Worm (Caenorhabditis elegans) whole organism, L4 larva: ENCODE results near the gene ceh-41.

Experiments
- F37D6.2 ChIP-seq: sonication (generic microtip); optimal IDR thresholded peaks from 2 replicates; lab custom pipeline; 2016; ENCODE audit warnings: mild to moderate bottlenecking, missing genetic modification characterization, missing compliant biosample characterization
- F44E2.7 ChIP-seq: fragments of 200-800 bp; sonication (Bioruptor generic); IDR thresholded peaks from 2 replicates; pipeline ENCODE4 v2.1.2; 2022; ENCODE audit warnings: missing genetic modification characterization, missing compliant biosample characterization
- T20F7.1 ChIP-seq: fragments of 200-800 bp; sonication (Bioruptor generic); optimal IDR thresholded peaks from 2 replicates; lab custom pipeline; 2018; ENCODE audit warnings: mild to moderate bottlenecking, missing genetic modification characterization, missing compliant biosample characterization
- Y105C5A.15 ChIP-seq: fragments of 200-800 bp; sonication (Bioruptor generic); IDR thresholded peaks from 2 replicates; pipeline ENCODE4 v1.3.6; 2022; ENCODE audit warnings: missing genetic modification characterization, missing compliant biosample characterization
- Y48G9A.11 ChIP-seq: fragments of 200-800 bp; sonication (Bioruptor generic); IDR thresholded peaks from 2 replicates; pipeline ENCODE4 v1.3.6; 2022; ENCODE audit warnings: missing genetic modification reagents, missing genetic modification characterization, missing compliant biosample characterization
- aha-1 ChIP-seq: fragments of 150-350 bp; peaks from one replicate; lab custom pipeline; 2014; ENCODE audit warnings: missing biosample characterization, missing genetic modification characterization
- ama-1 ChIP-seq: fragments of 150-350 bp; optimal IDR thresholded peaks from 2 replicates; lab custom pipeline; 2014; ENCODE audit warnings: inconsistent platforms, mixed read lengths
- arid-1 ChIP-seq: fragments of 200-800 bp; sonication (Bioruptor generic); conservative IDR thresholded peaks from 2 replicates; pipeline ENCODE4 v1.3.6; 2022; ENCODE audit warnings: missing genetic modification reagents, missing genetic modification characterization, missing compliant biosample characterization
- attf-4 ChIP-seq: sonication (generic microtip); optimal IDR thresholded peaks from 3 replicates; lab custom pipeline; 2017; ENCODE audit warnings: missing biosample characterization, missing genetic modification characterization
- ceh-32 ChIP-seq: sonication (generic microtip); optimal IDR thresholded peaks from 2 replicates; lab custom pipeline; 2016; ENCODE audit warnings: mild to moderate bottlenecking, missing genetic modification characterization, missing compliant biosample characterization; ENCODE audit not compliant: poor library complexity
- ceh-44 ChIP-seq: fragments of 200-800 bp; sonication (Bioruptor generic); IDR thresholded peaks from 2 replicates; pipeline ENCODE4 v1.3.6; 2022; ENCODE audit warnings: missing genetic modification reagents, missing genetic modification characterization, missing compliant biosample characterization
- ceh-62 ChIP-seq: sonication (generic microtip); optimal IDR thresholded peaks from 2 replicates; lab custom pipeline; 2017; ENCODE audit warnings: missing biosample characterization, missing genetic modification characterization
- cey-2 ChIP-seq: sonication (generic microtip); optimal IDR thresholded peaks from 3 replicates; lab custom pipeline; 2017; ENCODE audit warnings: missing genetic modification characterization, mild to moderate bottlenecking, missing compliant biosample characterization, antibody characterized with exemption, borderline replicate concordance; ENCODE audit not compliant: insufficient read depth
- ctbp-1 ChIP-seq: fragments of 200-800 bp; sonication (Bioruptor generic); IDR thresholded peaks from 2 replicates; pipeline ENCODE4 v1.3.6; 2022; ENCODE audit warnings: missing genetic modification reagents, missing genetic modification characterization, missing compliant biosample characterization
- daf-19 ChIP-seq: fragments of 200-800 bp; sonication (Bioruptor generic); conservative IDR thresholded peaks from 2 replicates; pipeline ENCODE4 v1.3.6; 2022; ENCODE audit warnings: missing genetic modification characterization, missing compliant biosample characterization
- dmd-6 ChIP-seq: fragments of 200-800 bp; sonication (Bioruptor generic); IDR thresholded peaks from 2 replicates; pipeline ENCODE4 v1.3.6; 2022; ENCODE audit warnings: missing genetic modification reagents, missing genetic modification characterization, missing compliant biosample characterization
- dmd-8 ChIP-seq: fragments of 200-800 bp; sonication (Bioruptor generic); IDR thresholded peaks from 2 replicates; pipeline ENCODE4 v1.3.6; 2022; ENCODE audit warnings: missing genetic modification characterization, missing compliant biosample characterization
- dmd-9 ChIP-seq: fragments of 200-800 bp; sonication (Bioruptor generic); IDR thresholded peaks from 2 replicates; pipeline ENCODE4 v1.3.6; 2022; ENCODE audit warnings: missing genetic modification reagents, missing genetic modification characterization, missing compliant biosample characterization
- dpl-1 ChIP-seq: fragments of 150-350 bp; optimal IDR thresholded peaks from 2 replicates; lab custom pipeline; 2014; ENCODE audit warnings: missing biosample characterization, missing genetic modification reagents, missing genetic modification characterization
- duxl-1 ChIP-seq: sonication (generic microtip); optimal IDR thresholded peaks from 2 replicates; lab custom pipeline; 2016; ENCODE audit warnings: mild to moderate bottlenecking, missing genetic modification characterization, moderate library complexity, missing compliant biosample characterization; ENCODE audit not compliant: poor library complexity
- egl-27 ChIP-seq: sonication (generic microtip); optimal IDR thresholded peaks from 3 replicates; lab custom pipeline; 2017; ENCODE audit warnings: missing biosample characterization, missing genetic modification reagents, missing genetic modification characterization
- fkh-10 ChIP-seq: fragments of 150-350 bp; optimal IDR thresholded peaks from 2 replicates; lab custom pipeline; 2014; ENCODE audit warnings: missing biosample characterization, missing genetic modification reagents, missing genetic modification characterization
- hlh-11 ChIP-seq: fragments of 200-800 bp; sonication (Bioruptor generic); optimal IDR thresholded peaks from 2 replicates; lab custom pipeline; 2018; ENCODE audit warnings: mild to moderate bottlenecking, missing genetic modification characterization, missing compliant biosample characterization
- hlh-30 ChIP-seq: sonication (generic microtip); optimal IDR thresholded peaks from 2 replicates; lab custom pipeline; 2017; ENCODE audit warnings: antibody characterized with exemption, mild to moderate bottlenecking, missing genetic modification characterization, missing compliant biosample characterization; ENCODE audit not compliant: insufficient read depth
- hmg-1.1 ChIP-seq: fragments of 200-800 bp; sonication (Bioruptor generic); IDR thresholded peaks from 2 replicates; pipeline ENCODE4 v1.3.6; 2022; ENCODE audit warnings: missing genetic modification reagents, missing genetic modification characterization, missing compliant biosample characterization
- lim-7 ChIP-seq: fragments of 200-800 bp; sonication (Bioruptor generic); IDR thresholded peaks from 2 replicates; pipeline ENCODE4 v1.3.6; 2022; ENCODE audit warnings: missing genetic modification characterization, missing compliant biosample characterization
- lin-13 ChIP-seq: fragments of 150-350 bp; optimal IDR thresholded peaks from 2 replicates; lab custom pipeline; 2014; ENCODE audit warnings: missing biosample characterization, missing genetic modification reagents, missing genetic modification characterization
- lin-15B ChIP-seq: fragments of 150-350 bp; sonication (generic microtip); optimal IDR thresholded peaks from 3 replicates; lab custom pipeline; 2014; ENCODE audit warnings: missing biosample characterization, missing genetic modification characterization
- lin-38 ChIP-seq: fragments of 200-800 bp; sonication (Bioruptor generic); IDR thresholded peaks from 2 replicates; pipeline ENCODE4 v1.3.6; 2022; ENCODE audit warnings: missing genetic modification reagents, missing genetic modification characterization, missing compliant biosample characterization
- lin-39 ChIP-seq: fragments of 150-350 bp; optimal IDR thresholded peaks from 2 replicates; lab custom pipeline; 2014; ENCODE audit warnings: missing biosample characterization, missing genetic modification reagents, missing genetic modification characterization
- lsy-2 ChIP-seq, 2 experiments: fragments of 150-350 bp in 1 of 2; sonication (generic microtip) in 1 of 2; optimal IDR thresholded peaks; 2 replicates each; lab custom pipeline; 2014 to 2017; ENCODE audit warnings: missing biosample characterization in 2 of 2, missing genetic modification characterization in 2 of 2
- mdl-1 ChIP-seq, 2 experiments: fragments of 150-350 bp in 1 of 2; sonication (generic microtip) in 1 of 2; optimal IDR thresholded peaks; 2 replicates each; lab custom pipeline; 2014 to 2017; ENCODE audit warnings: missing biosample characterization in 2 of 2, missing genetic modification characterization in 2 of 2
- mep-1 ChIP-seq: fragments of 150-350 bp; sonication (generic microtip); optimal IDR thresholded peaks from 3 replicates; lab custom pipeline; 2014; ENCODE audit warnings: missing biosample characterization, missing genetic modification characterization
- mes-2 ChIP-seq: sonication (generic microtip); optimal IDR thresholded peaks from 2 replicates; lab custom pipeline; 2016; ENCODE audit warnings: missing genotype, mild to moderate bottlenecking, missing genetic modification characterization, missing compliant biosample characterization; ENCODE audit not compliant: poor library complexity, severe bottlenecking
- mxl-2 ChIP-seq: fragments of 200-800 bp; sonication (Bioruptor generic); conservative IDR thresholded peaks from 2 replicates; pipeline ENCODE4 v1.3.6; 2022; ENCODE audit warnings: missing genetic modification reagents, missing genetic modification characterization, missing compliant biosample characterization
- nhr-11 ChIP-seq: fragments of 150-350 bp; optimal IDR thresholded peaks from 2 replicates; lab custom pipeline; 2014; ENCODE audit warnings: missing biosample characterization, missing genetic modification characterization
- nhr-237 ChIP-seq: sonication (generic microtip); optimal IDR thresholded peaks from 2 replicates; lab custom pipeline; 2017; ENCODE audit warnings: missing biosample characterization, missing genetic modification characterization
- nhr-25 ChIP-seq: sonication (generic microtip); optimal IDR thresholded peaks from 2 replicates; lab custom pipeline; 2017; ENCODE audit warnings: missing genetic modification characterization, mild to moderate bottlenecking, missing compliant biosample characterization, antibody characterized with exemption, moderate library complexity, borderline replicate concordance; ENCODE audit not compliant: insufficient read depth
- nhr-42 ChIP-seq: fragments of 200-800 bp; sonication (Bioruptor generic); IDR thresholded peaks from 2 replicates; pipeline ENCODE4 v1.3.6; 2022; ENCODE audit warnings: missing genetic modification characterization, missing compliant biosample characterization
- nhr-48 ChIP-seq: sonication (generic microtip); optimal IDR thresholded peaks from 2 replicates; lab custom pipeline; 2016; ENCODE audit warnings: mild to moderate bottlenecking, missing genetic modification characterization, missing compliant biosample characterization
- nhr-77 ChIP-seq: fragments of 150-350 bp; optimal IDR thresholded peaks from 2 replicates; lab custom pipeline; 2014; ENCODE audit warnings: missing biosample characterization, missing genetic modification characterization
- php-3 ChIP-seq: fragments of 200-800 bp; sonication (Bioruptor generic); IDR thresholded peaks from 2 replicates; pipeline ENCODE4 v1.3.6; 2022; ENCODE audit warnings: missing genetic modification reagents, missing genetic modification characterization, missing compliant biosample characterization
- rbr-2 ChIP-seq: sonication (generic microtip); optimal IDR thresholded peaks from 2 replicates; lab custom pipeline; 2016; ENCODE audit warnings: missing genotype, missing genetic modification characterization, missing compliant biosample characterization
- set-16 ChIP-seq: fragments of 200-800 bp; sonication (Bioruptor generic); IDR thresholded peaks from 2 replicates; pipeline ENCODE4 v1.3.6; 2022; ENCODE audit warnings: missing genetic modification reagents, missing genetic modification characterization, missing compliant biosample characterization
- spr-1 ChIP-seq: sonication (generic microtip); optimal IDR thresholded peaks from 2 replicates; lab custom pipeline; 2016; ENCODE audit warnings: mild to moderate bottlenecking, missing genetic modification characterization, missing compliant biosample characterization
- unc-62 ChIP-seq, 3 experiments: fragments of 150-350 bp in 1 of 3; sonication (generic microtip); optimal IDR thresholded peaks in 2 of 3; peaks in 1 of 3; 1 replicate in 1 of 3; 2 replicates in 2 of 3; lab custom pipeline; 2014 to 2017; ENCODE audit warnings: missing biosample characterization in 3 of 3, missing genetic modification characterization in 3 of 3, missing genetic modification reagents in 3 of 3, missing genotype in 1 of 3
- vab-7 ChIP-seq: fragments of 200-800 bp; sonication (Bioruptor generic); IDR thresholded peaks from 2 replicates; pipeline ENCODE4 v1.3.6; 2022; ENCODE audit warnings: missing genetic modification reagents, missing genetic modification characterization, missing compliant biosample characterization
- zfp-3 ChIP-seq: fragments of 200-800 bp; sonication (Bioruptor generic); conservative IDR thresholded peaks from 2 replicates; pipeline ENCODE4 v1.3.6; 2022; ENCODE audit warnings: missing genetic modification reagents, missing genetic modification characterization, missing compliant biosample characterization
- zip-11 ChIP-seq: fragments of 200-800 bp; sonication (Bioruptor generic); IDR thresholded peaks from 2 replicates; pipeline ENCODE4 v1.3.6; 2022; ENCODE audit warnings: missing genetic modification characterization, missing compliant biosample characterization
- ztf-11 ChIP-seq: fragments of 150-350 bp; optimal IDR thresholded peaks from 2 replicates; lab custom pipeline; 2014; ENCODE audit warnings: missing biosample characterization, missing genetic modification characterization
- ztf-7 ChIP-seq: fragments of 150-350 bp; optimal IDR thresholded peaks from 2 replicates; lab custom pipeline; 2014; ENCODE audit warnings: missing biosample characterization, missing genetic modification characterization

Gene ceh-41

ce11 chrX:1856160-1856559 lies 7.7 kb upstream of the ceh-41 start, which contains the start of gene ceh-39:
Gene ceh-39, minus strand, starts transcription at chrX:1856172.
- TF ChIP-seq set-16 (peak; percentile 75), lin-38 (GFP tag; lab: Robert Waterston, UW) (peak; percentile 85), nhr-11 (peak; percentile 25), ceh-44 (GFP tag; lab: Robert Waterston, UW) (no peak), lsy-2 (tag; optimal IDR thresholded peaks at IDR 0.05; lab: Kevin White, UChicago) (no peak), dmd-9 (GFP tag; lab: Robert Waterston, UW) (no peak), daf-19 (GFP tag; lab: Robert Waterston, UW) (no peak), nhr-42 (0 out of 2 replicates have a peak, but pooled peaks have one; percentile 31), arid-1 (GFP tag; lab: Robert Waterston, UW) (no peak), fkh-10 (GFP tag; lab: Kevin White, UChicago) (peak; percentile 42), ztf-7 (tag; lab: Kevin White, UChicago) (no peak), mes-2 (tag; lab: Kevin White, UChicago) (peak; percentile 62), dmd-6 (GFP tag; lab: Robert Waterston, UW) (no peak; the same call in 1 of the 2 replicates), ama-1 (no peak), egl-27 (no peak), php-3 (GFP tag; lab: Robert Waterston, UW) (no peak), hlh-30 (peak; percentile 41), ctbp-1 (no peak), Y105C5A.15 (0 out of 2 replicates have a peak, but pooled peaks have one; percentile 8), nhr-48 (tag; lab: Kevin White, UChicago) (no peak), ceh-32 (no peak), nhr-237 (tag; lab: Kevin White, UChicago) (no peak), dmd-8 (GFP tag; lab: Robert Waterston, UW) (no peak), hmg-1.1 (GFP tag; lab: Robert Waterston, UW) (peak; percentile 68), attf-4 (tag; lab: Kevin White, UChicago) (no peak), lin-15B (tag; lab: Kevin White, UChicago) (no peak), mxl-2 (no peak), cey-2 (tag; lab: Kevin White, UChicago) (no peak), nhr-25 (tag; lab: Kevin White, UChicago) (no peak), T20F7.1 (GFP tag; lab: Kevin White, UChicago) (no peak), Y48G9A.11 (GFP tag; lab: Robert Waterston, UW) (no peak), lim-7 (GFP tag; lab: Robert Waterston, UW) (no peak), aha-1 (peak; percentile 86), rbr-2 (peak; percentile 69), lin-39 (no peak), duxl-1 (tag; lab: Kevin White, UChicago) (peak; percentile 48), zfp-3 (GFP tag; lab: Robert Waterston, UW) (no peak), ceh-62 (no peak), dpl-1 (peak; percentile 69), nhr-77 (tag; lab: Kevin White, UChicago) (no peak), mdl-1 (tag; optimal IDR thresholded peaks at IDR 0.05; lab: Kevin White, UChicago) (peak in 1 of 2 experiments; percentile 41), zip-11 (GFP tag; lab: Robert Waterston, UW) (no peak), mep-1 (tag; lab: Kevin White, UChicago) (peak; percentile 70), unc-62 (GFP tag; optimal IDR thresholded peaks at IDR 0.05 in 1 of 2; lab: Kevin White, UChicago) (peak in 1 of 2 experiments; percentile 7), unc-62 (tag; optimal IDR thresholded peaks at IDR 0.05; lab: Kevin White, UChicago) (no peak), F37D6.2 (tag; lab: Kevin White, UChicago) (peak; percentile 14), ztf-11 (tag; lab: Kevin White, UChicago) (no peak), lin-13 (GFP tag; lab: Kevin White, UChicago) (no peak), spr-1 (tag; lab: Kevin White, UChicago) (no peak), F44E2.7 (GFP tag; lab: Robert Waterston, UW) (no peak), vab-7 (0 out of 2 replicates have a peak, but pooled peaks have one; percentile 46), hlh-11 (tag; lab: Kevin White, UChicago) (peak; percentile 35)
